Fruit fly (Drosophila melanogaster): Measurements from ENCODE around the gene Dtd.

- no peak for TF ChIP-seq CG8478 (optimal IDR thresholded peaks at IDR 0.05)
- no peak for TF ChIP-seq psq (optimal IDR thresholded peaks at IDR 0.05)
Observed at dm6 chr3R:11435537-11436234, 5.8 kb downstream of the Dtd start, which contains the start of the genes Exd2 and CG5281.

Data from whole organism.